Fruit fly (Drosophila melanogaster) whole organism, prepupa: ENCODE data around the gene CG11374.

ENCODE experiments used
- CG10631 ChIP-seq: fragments of 200-800 bp; sonication (Bioruptor generic); optimal IDR thresholded peaks from 2 replicates; lab custom pipeline; 2016; ENCODE audit warnings: missing biosample characterization, missing genetic modification characterization
- CG11762 ChIP-seq: fragments of 200-800 bp; sonication (Bioruptor generic); optimal IDR thresholded peaks from 3 replicates; lab custom pipeline; 2016; ENCODE audit warnings: missing biosample characterization, missing genetic modification characterization; ENCODE audit not compliant: insufficient read depth
- CG16779 ChIP-seq: fragments of 200-800 bp; sonication (Bioruptor generic); optimal IDR thresholded peaks from 3 replicates; lab custom pipeline; 2017; ENCODE audit warnings: missing biosample characterization, mild to moderate bottlenecking, missing genetic modification characterization
- Ets21C ChIP-seq: fragments of 200-800 bp; sonication (Bioruptor generic); optimal IDR thresholded peaks from 3 replicates; lab custom pipeline; 2016; ENCODE audit warnings: missing biosample characterization, missing genetic modification characterization
- Gug ChIP-seq: fragments of 200-800 bp; sonication (Bioruptor generic); IDR thresholded peaks from 2 replicates; pipeline ENCODE4 v1.3.6; 2022; ENCODE audit warnings: missing biosample characterization, missing genetic modification characterization
- Lpt ChIP-seq: fragments of 200-800 bp; sonication (Bioruptor generic); optimal IDR thresholded peaks from 3 replicates; lab custom pipeline; 2016; ENCODE audit warnings: missing biosample characterization, missing genetic modification characterization
- esn ChIP-seq: fragments of 200-800 bp; sonication (Bioruptor generic); optimal IDR thresholded peaks from 2 replicates; lab custom pipeline; 2016; ENCODE audit warnings: missing biosample characterization, mild to moderate bottlenecking, missing genetic modification characterization, moderate library complexity
- net ChIP-seq: fragments of 200-800 bp; sonication (Bioruptor generic); optimal IDR thresholded peaks from 3 replicates; lab custom pipeline; 2016; ENCODE audit warnings: missing biosample characterization, missing genetic modification characterization

DNA sequence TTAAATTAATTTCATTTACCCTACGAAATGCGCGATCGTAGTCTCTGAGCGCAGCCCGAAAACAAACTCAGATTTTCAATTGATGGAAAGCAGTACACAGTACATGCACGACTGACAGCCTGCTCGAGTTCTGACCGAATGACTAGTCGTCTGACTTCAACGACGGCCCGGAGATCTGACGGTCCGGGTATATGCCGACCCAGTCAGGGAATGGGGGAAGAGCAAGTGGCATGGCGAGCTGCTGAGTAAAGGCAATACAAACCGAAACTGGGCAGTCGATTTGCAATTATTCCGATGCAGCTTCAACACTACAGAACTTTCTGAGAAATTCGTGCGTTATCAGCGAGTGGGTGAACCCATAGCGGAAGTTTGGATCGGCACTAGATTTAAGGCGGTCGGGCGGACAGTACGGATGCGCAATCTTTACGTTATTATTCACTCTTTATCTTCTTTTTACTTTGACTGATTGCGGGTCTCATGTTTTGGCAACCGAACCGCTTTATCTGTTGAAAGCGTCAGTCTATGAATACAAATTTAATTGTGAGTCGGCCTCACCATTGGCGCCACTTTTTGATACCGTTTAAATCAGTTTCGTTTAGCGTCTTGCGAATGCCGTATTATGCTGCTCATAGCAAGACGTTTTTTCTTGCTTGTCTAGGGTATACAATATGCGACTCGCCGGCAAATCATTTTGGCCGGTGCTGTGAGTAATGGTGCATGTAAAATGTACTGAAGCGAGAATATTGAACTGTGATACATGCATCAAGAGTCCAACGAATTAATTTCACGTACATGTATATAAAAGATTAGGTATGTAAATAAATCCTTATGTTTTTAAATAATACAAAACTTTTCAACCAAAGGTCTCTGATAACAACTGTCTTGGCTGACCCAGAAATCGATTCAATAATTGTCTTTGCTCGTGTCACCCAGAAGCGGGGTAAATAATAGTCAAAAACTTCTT is 44.6 kb downstream of the CG11374 start:
- TF ChIP-seq Gug (no peak), net (GFP tag; lab: Kevin White, UChicago) (no peak), CG11762 (GFP tag; lab: Kevin White, UChicago) (no peak), Lpt (GFP tag; lab: Kevin White, UChicago) (no peak), CG10631 (GFP tag; lab: Kevin White, UChicago) (peak; percentile 18), esn (GFP tag; lab: Kevin White, UChicago) (peak; percentile 51), CG16779 (no peak), Ets21C (GFP tag; lab: Kevin White, UChicago) (peak; percentile 6)
